Worm (Caenorhabditis elegans) whole organism, L4/young adult: ENCODE measurements around the gene emc-2.

Experiments used
- dao-5 ChIP-seq: sonication (generic microtip); optimal IDR thresholded peaks from 2 replicates; lab custom pipeline; 2016; ENCODE audit warnings: missing genotype, missing genetic modification characterization, moderate library complexity, missing compliant biosample characterization
- him-1 ChIP-seq: sonication (generic microtip); optimal IDR thresholded peaks from 2 replicates; lab custom pipeline; 2016; ENCODE audit warnings: missing genotype, missing genetic modification reagents, missing genetic modification characterization, missing compliant biosample characterization

- peak; percentile 72 for TF ChIP-seq him-1 (tag; lab: Kevin White, UChicago)
- no peak for TF ChIP-seq dao-5 (tag; lab: Kevin White, UChicago)
Observed at ce11 chrII:1323190-1323651, 17.3 kb upstream of the emc-2 start.
